Fruit fly (Drosophila melanogaster) whole organism, prepupa: ENCODE data around the gene Fdx2.

Source experiments
- Blimp-1 ChIP-seq: fragments of 200-800 bp; sonication (Bioruptor generic); optimal IDR thresholded peaks from 3 replicates; lab custom pipeline; 2017; ENCODE audit warnings: missing biosample characterization, missing genetic modification characterization, mild to moderate bottlenecking, moderate library complexity, missing genetic modification reagents
- CG10631 ChIP-seq: fragments of 200-800 bp; sonication (Bioruptor generic); optimal IDR thresholded peaks from 2 replicates; lab custom pipeline; 2016; ENCODE audit warnings: missing biosample characterization, missing genetic modification characterization
- CG10669 ChIP-seq: fragments of 200-800 bp; sonication (Bioruptor generic); optimal IDR thresholded peaks from 3 replicates; lab custom pipeline; 2018; ENCODE audit warnings: missing biosample characterization, mild to moderate bottlenecking, missing genetic modification characterization, moderate library complexity
- CG11902 ChIP-seq: fragments of 200-800 bp; sonication (Bioruptor generic); optimal IDR thresholded peaks from 3 replicates; lab custom pipeline; 2016; ENCODE audit warnings: missing biosample characterization, missing genetic modification characterization
- CG15336 ChIP-seq: fragments of 200-800 bp; sonication (Bioruptor generic); IDR thresholded peaks from 2 replicates; pipeline ENCODE4 v1.3.6; 2022; ENCODE audit warnings: missing biosample characterization, missing genetic modification characterization
- CG1621 ChIP-seq: fragments of 200-800 bp; sonication (Bioruptor generic); optimal IDR thresholded peaks from 3 replicates; lab custom pipeline; 2018; ENCODE audit warnings: missing biosample characterization, mild to moderate bottlenecking, missing genetic modification characterization
- CG16779 ChIP-seq: fragments of 200-800 bp; sonication (Bioruptor generic); optimal IDR thresholded peaks from 3 replicates; lab custom pipeline; 2017; ENCODE audit warnings: missing biosample characterization, mild to moderate bottlenecking, missing genetic modification characterization
- CG31627 ChIP-seq: fragments of 200-800 bp; sonication (Bioruptor generic); optimal IDR thresholded peaks from 3 replicates; lab custom pipeline; 2016; ENCODE audit warnings: missing biosample characterization, missing genetic modification characterization
- CG32006 ChIP-seq: fragments of 200-800 bp; sonication (Bioruptor generic); optimal IDR thresholded peaks from 3 replicates; lab custom pipeline; 2017; ENCODE audit warnings: missing biosample characterization, mild to moderate bottlenecking, missing genetic modification characterization
- CG34406 ChIP-seq: fragments of 200-800 bp; sonication (Bioruptor generic); optimal IDR thresholded peaks from 3 replicates; lab custom pipeline; 2016; ENCODE audit warnings: missing biosample characterization, missing genetic modification characterization
- CG3919 ChIP-seq: fragments of 200-800 bp; sonication (Bioruptor generic); optimal IDR thresholded peaks from 3 replicates; lab custom pipeline; 2016; ENCODE audit warnings: missing biosample characterization, missing genetic modification characterization
- CG4318 ChIP-seq: fragments of 200-800 bp; sonication (Bioruptor generic); optimal IDR thresholded peaks from 3 replicates; lab custom pipeline; 2017; ENCODE audit warnings: missing biosample characterization, mild to moderate bottlenecking, missing genetic modification characterization
- CG6163 ChIP-seq: fragments of 200-800 bp; sonication (Bioruptor generic); IDR thresholded peaks from 3 replicates; pipeline ENCODE4 v1.3.6; 2022; ENCODE audit warnings: missing biosample characterization, missing genetic modification characterization
- CG6276 ChIP-seq: fragments of 200-800 bp; sonication (Bioruptor generic); optimal IDR thresholded peaks from 2 replicates; lab custom pipeline; 2017; ENCODE audit warnings: missing biosample characterization, mild to moderate bottlenecking, missing genetic modification characterization
- CG6792 ChIP-seq: fragments of 200-800 bp; sonication (Bioruptor generic); optimal IDR thresholded peaks from 3 replicates; lab custom pipeline; 2016; ENCODE audit warnings: missing biosample characterization, missing genetic modification characterization
- CG6808 ChIP-seq: fragments of 200-800 bp; sonication (Bioruptor generic); optimal IDR thresholded peaks from 3 replicates; lab custom pipeline; 2017; ENCODE audit warnings: missing biosample characterization, missing genetic modification characterization, mild to moderate bottlenecking, moderate library complexity, missing genetic modification reagents
- CG6854 ChIP-seq: fragments of 200-800 bp; sonication (Bioruptor generic); optimal IDR thresholded peaks from 2 replicates; lab custom pipeline; 2017; ENCODE audit warnings: missing biosample characterization, mild to moderate bottlenecking, missing genetic modification characterization
- CG7368 ChIP-seq: fragments of 200-800 bp; sonication (Bioruptor generic); optimal IDR thresholded peaks from 3 replicates; lab custom pipeline; 2016; ENCODE audit warnings: missing biosample characterization, missing genetic modification characterization
- CG8119 ChIP-seq: fragments of 200-800 bp; sonication (Bioruptor generic); IDR thresholded peaks from 3 replicates; pipeline ENCODE4 v1.3.6; 2022; ENCODE audit warnings: missing biosample characterization, missing genetic modification characterization
- CG8319 ChIP-seq: fragments of 200-800 bp; sonication (Bioruptor generic); optimal IDR thresholded peaks from 3 replicates; lab custom pipeline; 2016; ENCODE audit warnings: missing biosample characterization, missing genetic modification characterization
- CG8632 ChIP-seq: fragments of 200-800 bp; sonication (Bioruptor generic); optimal IDR thresholded peaks from 3 replicates; lab custom pipeline; 2016; ENCODE audit warnings: missing biosample characterization, missing genetic modification characterization
- Eip78C ChIP-seq: fragments of 200-800 bp; sonication (Bioruptor generic); peaks from one replicate; lab custom pipeline; 2016; ENCODE audit warnings: missing biosample characterization, missing genetic modification characterization
- Eip93F ChIP-seq: fragments of 200-800 bp; sonication (Bioruptor generic); optimal IDR thresholded peaks from 2 replicates; lab custom pipeline; 2016; ENCODE audit warnings: missing biosample characterization, mild to moderate bottlenecking, missing genetic modification characterization
- Ets96B ChIP-seq: fragments of 200-800 bp; optimal IDR thresholded peaks from 2 replicates; lab custom pipeline; 2019; ENCODE audit warnings: missing biosample characterization, mild to moderate bottlenecking, missing genetic modification characterization, moderate library complexity
- Hr38 ChIP-seq: sonication (Bioruptor generic); optimal IDR thresholded peaks from 2 replicates; lab custom pipeline; 2016; ENCODE audit warnings: missing biosample characterization, missing genetic modification characterization
- Hr4 ChIP-seq: fragments of 200-800 bp; sonication (Bioruptor generic); optimal IDR thresholded peaks from 3 replicates; lab custom pipeline; 2016; ENCODE audit warnings: missing biosample characterization, missing genetic modification characterization
- Lpt ChIP-seq: fragments of 200-800 bp; sonication (Bioruptor generic); optimal IDR thresholded peaks from 3 replicates; lab custom pipeline; 2016; ENCODE audit warnings: missing biosample characterization, missing genetic modification characterization
- OdsH ChIP-seq: fragments of 200-800 bp; sonication (Bioruptor generic); optimal IDR thresholded peaks from 3 replicates; lab custom pipeline; 2016; ENCODE audit warnings: missing biosample characterization, missing genetic modification characterization
- Sox14 ChIP-seq: fragments of 200-800 bp; sonication (Bioruptor generic); optimal IDR thresholded peaks from 3 replicates; lab custom pipeline; 2016; ENCODE audit warnings: missing biosample characterization, missing genetic modification characterization
- Sox15 ChIP-seq: fragments of 200-800 bp; sonication (Bioruptor generic); optimal IDR thresholded peaks from 3 replicates; lab custom pipeline; 2016; ENCODE audit warnings: missing biosample characterization, missing genetic modification characterization
- achi ChIP-seq: fragments of 200-800 bp; sonication (Bioruptor generic); optimal IDR thresholded peaks from 3 replicates; lab custom pipeline; 2016; ENCODE audit warnings: missing biosample characterization, missing genetic modification characterization
- acj6 ChIP-seq: fragments of 200-800 bp; sonication (Bioruptor generic); optimal IDR thresholded peaks from 3 replicates; lab custom pipeline; 2016; ENCODE audit warnings: missing biosample characterization, missing genetic modification characterization
- cyc ChIP-seq: fragments of 200-800 bp; sonication (Bioruptor generic); optimal IDR thresholded peaks from 3 replicates; lab custom pipeline; 2016; ENCODE audit warnings: missing biosample characterization, missing genetic modification characterization
- dac ChIP-seq: fragments of 200-800 bp; sonication (Bioruptor generic); optimal IDR thresholded peaks from 2 replicates; lab custom pipeline; 2017; ENCODE audit warnings: missing biosample characterization, mild to moderate bottlenecking, missing genetic modification characterization
- dsx ChIP-seq: fragments of 200-800 bp; optimal IDR thresholded peaks from 3 replicates; lab custom pipeline; 2019; ENCODE audit warnings: missing biosample characterization, mild to moderate bottlenecking, missing genetic modification characterization, moderate library complexity; ENCODE audit not compliant: poor library complexity, severe bottlenecking
- eg ChIP-seq: fragments of 200-800 bp; sonication (Bioruptor generic); IDR thresholded peaks from 3 replicates; pipeline ENCODE4 v1.3.6; 2022; ENCODE audit warnings: missing biosample characterization, missing genetic modification characterization
- fkh ChIP-seq: fragments of 200-800 bp; sonication (Bioruptor generic); optimal IDR thresholded peaks from 3 replicates; lab custom pipeline; 2017; ENCODE audit warnings: missing biosample characterization, mild to moderate bottlenecking, missing genetic modification characterization, moderate library complexity
- lz ChIP-seq: fragments of 200-800 bp; sonication (Bioruptor generic); optimal IDR thresholded peaks from 3 replicates; lab custom pipeline; 2016; ENCODE audit warnings: missing biosample characterization, missing genetic modification characterization
- net ChIP-seq: fragments of 200-800 bp; sonication (Bioruptor generic); optimal IDR thresholded peaks from 3 replicates; lab custom pipeline; 2016; ENCODE audit warnings: missing biosample characterization, missing genetic modification characterization
- pdm3 ChIP-seq: fragments of 200-800 bp; sonication (Bioruptor generic); optimal IDR thresholded peaks from 3 replicates; lab custom pipeline; 2016; ENCODE audit warnings: missing biosample characterization, missing genetic modification characterization
- ss ChIP-seq, 2 experiments: fragments of 200-800 bp; sonication (Bioruptor generic); optimal IDR thresholded peaks; 2 replicates in 1 of 2; 3 replicates in 1 of 2; lab custom pipeline; 2017 to 2018; ENCODE audit warnings: mild to moderate bottlenecking in 2 of 2, missing biosample characterization in 2 of 2, missing genetic modification characterization in 2 of 2, moderate library complexity in 1 of 2
- svp ChIP-seq: fragments of 200-800 bp; sonication (Bioruptor generic); peaks from one replicate; lab custom pipeline; 2016; ENCODE audit warnings: missing biosample characterization, missing genetic modification characterization
- topi ChIP-seq: fragments of 200-800 bp; sonication (Bioruptor generic); optimal IDR thresholded peaks from 3 replicates; lab custom pipeline; 2016; ENCODE audit warnings: missing biosample characterization, missing genetic modification characterization
- vri ChIP-seq: fragments of 200-800 bp; sonication (Bioruptor generic); optimal IDR thresholded peaks from 3 replicates; lab custom pipeline; 2016; ENCODE audit warnings: missing biosample characterization, mild to moderate bottlenecking, missing genetic modification characterization

Fdx2 gene

DNA sequence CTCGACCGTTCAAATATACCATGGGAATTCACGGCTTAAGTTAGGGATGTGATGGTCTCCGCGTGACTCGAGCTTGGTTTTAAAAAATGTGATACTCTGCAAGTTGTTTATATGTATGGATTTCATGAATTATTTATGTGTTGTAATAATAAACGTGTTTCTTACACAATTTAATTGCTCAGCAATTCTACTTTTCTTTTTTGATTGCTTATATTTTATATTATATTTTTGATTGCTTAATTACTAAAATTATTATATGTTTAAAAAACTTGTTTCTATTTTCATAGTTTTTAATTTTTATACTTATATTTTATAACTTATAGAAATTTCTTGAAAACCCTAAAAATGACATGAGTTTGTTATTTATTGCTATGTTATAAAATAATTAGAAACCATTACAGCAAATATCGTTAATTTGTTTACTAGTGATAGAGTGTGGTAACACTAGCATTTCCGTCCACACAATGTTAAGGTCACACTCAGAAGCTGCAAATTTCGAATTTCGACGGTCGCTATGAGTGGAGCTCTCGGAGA lies 37.9 kb upstream of the Fdx2 start, which contains the start of the genes ago and CG1265 (continued):
- TF ChIP-seq CG1621 (tag; lab: Kevin White, UChicago) (no peak), CG15336 (GFP tag; lab: Robert Waterston, UW) (no peak), CG6163 (GFP tag; lab: Robert Waterston, UW) (no peak), CG11902 (GFP tag; lab: Kevin White, UChicago) (peak; percentile 4), Sox14 (GFP tag; lab: Kevin White, UChicago) (no peak), CG7368 (GFP tag; lab: Kevin White, UChicago) (no peak), CG32006 (GFP tag; lab: Kevin White, UChicago) (peak; percentile 48), vri (no peak), CG6792 (no peak), achi (GFP tag; lab: Kevin White, UChicago) (peak; percentile 39), ss (GFP tag; optimal IDR thresholded peaks at IDR 0.05; lab: Kevin White, UChicago) (peak in 1 of 2 experiments; percentile 10), dac (GFP tag; lab: Kevin White, UChicago) (no peak), Hr4 (GFP tag; lab: Kevin White, UChicago) (peak; percentile 41), Hr38 (no peak), CG34406 (peak; percentile 40), CG3919 (GFP tag; lab: Kevin White, UChicago) (no peak), CG8319 (GFP tag; lab: Kevin White, UChicago) (no peak), CG10669 (GFP tag; lab: Kevin White, UChicago) (no peak), CG8632 (peak; percentile 51), CG16779 (tag; lab: Kevin White, UChicago) (no peak), cyc (GFP tag; lab: Kevin White, UChicago) (peak; percentile 18), topi (GFP tag; lab: Kevin White, UChicago) (no peak), CG6808 (GFP tag; lab: Kevin White, UChicago) (peak; percentile 1), CG6854 (GFP tag; lab: Kevin White, UChicago) (no peak), pdm3 (GFP tag; lab: Kevin White, UChicago) (peak; percentile 21), CG31627 (GFP tag; lab: Kevin White, UChicago) (peak; percentile 37), eg (GFP tag; lab: Robert Waterston, UW) (no peak), CG8119 (GFP tag; lab: Robert Waterston, UW) (no peak), CG4318 (GFP tag; lab: Kevin White, UChicago) (no peak), lz (GFP tag; lab: Kevin White, UChicago) (peak; percentile 51), CG10631 (GFP tag; lab: Kevin White, UChicago) (peak; percentile 61), dsx (GFP tag; lab: Kevin White, UChicago) (no peak), Blimp-1 (GFP tag; lab: Kevin White, UChicago) (no peak), CG6276 (no peak), net (no peak), acj6 (GFP tag; lab: Kevin White, UChicago) (peak; percentile 42), svp (GFP tag; lab: Kevin White, UChicago) (no peak), OdsH (GFP tag; lab: Kevin White, UChicago) (peak; percentile 31)

DNA sequence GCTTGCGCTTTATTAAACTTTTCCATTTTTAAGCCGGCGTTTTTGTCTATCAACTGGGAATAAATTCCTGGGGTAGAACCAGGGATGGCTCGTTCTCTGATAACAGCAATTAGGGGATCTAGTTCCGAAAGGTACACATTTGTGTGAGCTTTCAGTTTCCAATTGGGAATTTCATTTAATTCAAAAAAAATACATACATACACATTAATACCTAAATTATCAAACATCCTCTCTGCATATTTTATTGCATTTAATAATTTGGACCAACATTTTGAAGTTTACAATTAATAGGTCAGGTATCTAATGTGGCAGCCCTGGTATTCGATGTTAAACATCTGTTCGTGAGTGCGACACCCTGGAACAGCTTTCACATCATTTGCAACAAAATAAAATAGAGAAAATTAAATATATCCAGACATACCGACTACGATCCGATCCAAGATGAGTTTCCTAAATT lies 33.2 kb upstream of the Fdx2 start, which contains the start of the genes CG15011 and CG1309:
Gene CG15011 (minus strand): TSS at position 51 of the 457 bp plus-strand sequence.
Gene CG1309 (plus strand): TSS at position 329 of the 457 bp plus-strand sequence.
- peak; percentile 85 for TF ChIP-seq lz (GFP tag; lab: Kevin White, UChicago)
- TF ChIP-seq net = peak; percentile 60
- TF ChIP-seq Sox15 (GFP tag; lab: Kevin White, UChicago) = peak; percentile 70
- peak; percentile 82 for TF ChIP-seq topi (GFP tag; lab: Kevin White, UChicago)
- peak; percentile 51 for TF ChIP-seq CG1621 (tag; lab: Kevin White, UChicago)
- TF ChIP-seq cyc (GFP tag; lab: Kevin White, UChicago) = peak; percentile 86
- TF ChIP-seq CG15336 (GFP tag; lab: Robert Waterston, UW) = no peak; the same call in 1 of the 2 replicates
- peak; percentile 75 for TF ChIP-seq CG32006 (GFP tag; lab: Kevin White, UChicago)
- peak; percentile 83 for TF ChIP-seq OdsH (GFP tag; lab: Kevin White, UChicago)
- TF ChIP-seq CG8119 (GFP tag; lab: Robert Waterston, UW) = peak; percentile 33; the same call in 1 of the 3 replicates
- peak; percentile 93 for TF ChIP-seq Eip78C
- TF ChIP-seq ss (GFP tag; optimal IDR thresholded peaks at IDR 0.05; lab: Kevin White, UChicago) = peak; percentile 49 to 75
- peak; percentile 65 for TF ChIP-seq Lpt (GFP tag; lab: Kevin White, UChicago)
- peak; percentile 24 for TF ChIP-seq Hr38
- peak; percentile 79 for TF ChIP-seq Ets96B (tag; lab: Kevin White, UChicago)
- TF ChIP-seq Sox14 (GFP tag; lab: Kevin White, UChicago) = peak; percentile 86
- peak; percentile 83 for TF ChIP-seq CG3919 (GFP tag; lab: Kevin White, UChicago)
- TF ChIP-seq acj6 (GFP tag; lab: Kevin White, UChicago) = peak; percentile 82
- TF ChIP-seq CG11902 (GFP tag; lab: Kevin White, UChicago) = peak; percentile 68
- TF ChIP-seq dsx (GFP tag; lab: Kevin White, UChicago) = peak; percentile 86
- peak; percentile 69 for TF ChIP-seq CG8632
- TF ChIP-seq Eip93F = peak; percentile 7
- peak; percentile 84 for TF ChIP-seq Hr4 (GFP tag; lab: Kevin White, UChicago)
- peak; percentile 82 for TF ChIP-seq achi (GFP tag; lab: Kevin White, UChicago)
- peak; percentile 99 for TF ChIP-seq svp (GFP tag; lab: Kevin White, UChicago)
- peak; percentile 87 for TF ChIP-seq CG10631 (GFP tag; lab: Kevin White, UChicago)
- TF ChIP-seq CG8319 (GFP tag; lab: Kevin White, UChicago) = peak; percentile 67
- peak; percentile 69 for TF ChIP-seq fkh (GFP tag; lab: Kevin White, UChicago)
- peak; percentile 66 for TF ChIP-seq CG10669 (GFP tag; lab: Kevin White, UChicago)
- peak; percentile 26 for TF ChIP-seq CG7368 (GFP tag; lab: Kevin White, UChicago)
- peak; percentile 1 for TF ChIP-seq CG6854 (GFP tag; lab: Kevin White, UChicago)
- TF ChIP-seq CG6163 (GFP tag; lab: Robert Waterston, UW) = peak; percentile 34; the same call in 1 of the 3 replicates
- peak; percentile 66 for TF ChIP-seq CG6808 (GFP tag; lab: Kevin White, UChicago)
- TF ChIP-seq pdm3 (GFP tag; lab: Kevin White, UChicago) = peak; percentile 83
